Fruit fly (Drosophila melanogaster) whole organism, embryonic: ENCODE measurements around the gene CG16813.

Source experiments
- CG14965 ChIP-seq: fragments of 200-800 bp; sonication (Bioruptor generic); optimal IDR thresholded peaks from 2 replicates; lab custom pipeline; 2016; ENCODE audit warnings: missing biosample characterization, missing genetic modification characterization, borderline replicate concordance
- CG17829 ChIP-seq: fragments of 200-800 bp; optimal IDR thresholded peaks from 2 replicates; lab custom pipeline; 2019; ENCODE audit warnings: missing biosample characterization, mild to moderate bottlenecking, missing genetic modification characterization, moderate library complexity
- CG4282 ChIP-seq: fragments of 200-800 bp; sonication (Bioruptor generic); optimal IDR thresholded peaks from 2 replicates; lab custom pipeline; 2016; ENCODE audit warnings: missing biosample characterization, missing genetic modification characterization
- CG7786 ChIP-seq: fragments of 200-800 bp; sonication (Bioruptor generic); optimal IDR thresholded peaks from 2 replicates; lab custom pipeline; 2016; ENCODE audit warnings: missing biosample characterization, missing genetic modification characterization
- Trl ChIP-seq, 3 experiments: fragments of >200 bp in 2 of 3; fragments of 200-800 bp in 1 of 3; sonication (Bioruptor generic) in 1 of 3; optimal IDR thresholded peaks; 2 replicates in 1 of 3; 3 replicates in 2 of 3; lab custom pipeline; 2016 to 2017; ENCODE audit warnings: missing biosample characterization in 1 of 3, missing genetic modification characterization in 1 of 3
- br ChIP-seq: fragments of >200 bp; optimal IDR thresholded peaks from 2 replicates; lab custom pipeline; 2017
- chinmo ChIP-seq: fragments of 200-800 bp; sonication (Bioruptor generic); IDR thresholded peaks from 4 replicates; pipeline ENCODE4 v1.3.6; 2022; ENCODE audit warnings: missing biosample characterization, missing genetic modification characterization; ENCODE audit not compliant: partially characterized antibody
- emc ChIP-seq: fragments of 200-800 bp; sonication (Bioruptor generic); optimal IDR thresholded peaks from 2 replicates; lab custom pipeline; 2016; ENCODE audit warnings: missing biosample characterization, missing genetic modification characterization
- esg ChIP-seq: fragments of 200-800 bp; sonication (Bioruptor generic); conservative IDR thresholded peaks from 2 replicates; pipeline ENCODE4 v1.3.6; 2022; ENCODE audit warnings: missing biosample characterization, missing genetic modification characterization
- psq ChIP-seq: fragments of 200-800 bp; sonication (Bioruptor generic); optimal IDR thresholded peaks from 2 replicates; lab custom pipeline; 2017; ENCODE audit warnings: missing biosample characterization, missing genetic modification characterization

DNA sequence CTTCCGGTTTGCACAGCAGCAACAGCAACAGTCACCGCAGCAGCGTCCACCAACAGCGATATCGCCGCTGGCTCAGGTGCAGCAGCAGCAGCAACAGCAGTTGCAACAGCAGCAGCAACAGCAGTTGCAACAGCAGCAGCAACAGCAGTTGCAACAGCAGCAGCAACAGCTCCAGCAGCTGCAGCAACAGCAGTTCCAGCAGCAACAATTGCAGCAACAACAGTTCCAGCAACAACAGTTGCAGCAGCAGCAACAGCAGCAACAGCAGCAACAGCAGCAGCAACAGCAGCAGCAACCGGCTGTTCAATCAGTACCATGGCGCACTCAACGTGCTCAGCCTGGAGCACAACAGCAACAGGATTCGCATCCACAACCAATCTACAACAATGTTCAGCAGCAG lies 45.2 kb downstream of the CG16813 start:
- TF ChIP-seq CG4282, result no peak
- TF ChIP-seq esg (GFP tag; lab: Robert Waterston, UW), result no peak
- TF ChIP-seq psq (GFP tag; lab: Kevin White, UChicago), result no peak
- no peak for TF ChIP-seq Trl (optimal IDR thresholded peaks at IDR 0.05; lab: Kevin White, UChicago)
- TF ChIP-seq Trl (GFP tag; optimal IDR thresholded peaks at IDR 0.05; lab: Kevin White, UChicago), result no peak
- no peak for TF ChIP-seq CG14965 (GFP tag; lab: Kevin White, UChicago)
- TF ChIP-seq chinmo (GFP tag; lab: Robert Waterston, UW), result no peak
- no peak for TF ChIP-seq CG7786 (GFP tag; lab: Kevin White, UChicago)
- TF ChIP-seq CG17829, result no peak
- no peak for TF ChIP-seq emc
- TF ChIP-seq br (lab: Kevin White, UChicago), result no peak
